Fruit fly (Drosophila melanogaster) whole organism, adult: ENCODE data around the gene P5CDh2.

ENCODE experiments used
- CG7045 ChIP-seq: fragments of 200-800 bp; sonication (Bioruptor generic); optimal IDR thresholded peaks from 2 replicates; lab custom pipeline; 2017; ENCODE audit warnings: missing biosample characterization, mild to moderate bottlenecking, missing genetic modification characterization
- Hr96 ChIP-seq: fragments of 200-800 bp; sonication (Bioruptor generic); optimal IDR thresholded peaks from 2 replicates; lab custom pipeline; 2016; ENCODE audit warnings: missing biosample characterization, missing genetic modification characterization
- toe ChIP-seq: fragments of 200-800 bp; sonication (Bioruptor generic); optimal IDR thresholded peaks from 2 replicates; lab custom pipeline; 2016; ENCODE audit warnings: missing biosample characterization, missing genetic modification characterization

DNA sequence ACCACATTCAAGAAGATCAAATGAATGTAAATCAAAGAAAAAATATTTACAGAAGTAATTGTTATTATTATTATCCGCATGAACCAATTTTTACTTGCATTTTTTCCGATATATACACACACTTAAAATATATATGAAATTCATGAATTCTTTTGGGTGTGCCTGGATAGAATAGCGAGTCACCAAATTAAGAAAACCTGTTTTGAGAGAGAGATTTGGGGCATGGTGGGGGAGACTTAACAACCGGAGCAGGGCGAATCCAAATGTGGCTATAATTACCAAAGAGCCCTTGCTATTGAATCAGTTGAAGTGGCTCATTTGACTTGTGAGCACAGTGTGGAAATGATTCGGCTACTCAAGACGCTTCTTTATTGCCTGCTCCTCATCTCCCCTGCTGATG, 35.7 kb downstream of the P5CDh2 start, which contains the start of gene Qsox2:
- no peak for TF ChIP-seq CG7045 (GFP tag; lab: Kevin White, UChicago)
- TF ChIP-seq toe (GFP tag; lab: Kevin White, UChicago) = no peak
- no peak for TF ChIP-seq Hr96
